Fruit fly (Drosophila melanogaster) whole organism, embryonic: ENCODE measurements around the gene ver.

Experiments used
- Atf6 ChIP-seq: fragments of 200-800 bp; sonication (Bioruptor generic); IDR thresholded peaks from 2 replicates; pipeline ENCODE4 v1.3.6; 2022; ENCODE audit warnings: missing biosample characterization, missing genetic modification characterization
- B-H2 ChIP-seq: fragments of 200-800 bp; sonication (Bioruptor generic); optimal IDR thresholded peaks from 2 replicates; lab custom pipeline; 2018; ENCODE audit warnings: missing biosample characterization, mild to moderate bottlenecking, missing genetic modification characterization
- CG14710 ChIP-seq: fragments of 200-800 bp; sonication (Bioruptor generic); optimal IDR thresholded peaks from 3 replicates; lab custom pipeline; 2019; ENCODE audit warnings: missing biosample characterization, mild to moderate bottlenecking, missing genetic modification characterization, moderate library complexity
- CG14860 ChIP-seq: fragments of 200-800 bp; sonication (Bioruptor generic); IDR thresholded peaks from 3 replicates; pipeline ENCODE4 v1.3.6; 2022; ENCODE audit warnings: missing biosample characterization, missing genetic modification characterization; ENCODE audit not compliant: partially characterized antibody
- CG16779 ChIP-seq: fragments of 200-800 bp; sonication (Bioruptor generic); IDR thresholded peaks from 2 replicates; pipeline ENCODE4 v1.3.6; 2022; ENCODE audit warnings: missing biosample characterization, missing genetic modification characterization
- CG17802 ChIP-seq: fragments of 200-800 bp; sonication (Bioruptor generic); optimal IDR thresholded peaks from 2 replicates; lab custom pipeline; 2018; ENCODE audit warnings: missing biosample characterization, mild to moderate bottlenecking, missing genetic modification characterization, moderate library complexity
- CG18619 ChIP-seq: fragments of 200-800 bp; sonication (Bioruptor generic); optimal IDR thresholded peaks from 3 replicates; lab custom pipeline; 2017; ENCODE audit warnings: missing biosample characterization, mild to moderate bottlenecking, missing genetic modification characterization
- CG2889 ChIP-seq: fragments of 200-800 bp; sonication (Bioruptor generic); IDR thresholded peaks from 3 replicates; pipeline ENCODE4 v1.3.6; 2022; ENCODE audit warnings: missing biosample characterization, missing genetic modification characterization
- CG31388 ChIP-seq: fragments of 200-800 bp; sonication (Bioruptor generic); optimal IDR thresholded peaks from 2 replicates; lab custom pipeline; 2016; ENCODE audit warnings: missing biosample characterization, missing genetic modification characterization
- CG34376 ChIP-seq: fragments of 200-800 bp; sonication (Bioruptor generic); optimal IDR thresholded peaks from 2 replicates; lab custom pipeline; 2018; ENCODE audit warnings: missing biosample characterization, mild to moderate bottlenecking, missing genetic modification characterization
- CG34422 ChIP-seq: fragments of 200-800 bp; sonication (Bioruptor generic); IDR thresholded peaks from 3 replicates; pipeline ENCODE4 v1.3.6; 2022; ENCODE audit warnings: missing biosample characterization, missing genetic modification characterization
- CG4820 ChIP-seq: fragments of 200-800 bp; sonication (Bioruptor generic); optimal IDR thresholded peaks from 3 replicates; lab custom pipeline; 2016; ENCODE audit warnings: missing biosample characterization, missing genetic modification characterization
- CG7839 ChIP-seq: fragments of 200-800 bp; sonication (Bioruptor generic); optimal IDR thresholded peaks from 3 replicates; lab custom pipeline; 2018; ENCODE audit warnings: missing biosample characterization, mild to moderate bottlenecking, missing genetic modification characterization, moderate library complexity
- CG8281 ChIP-seq: fragments of 200-800 bp; sonication (Bioruptor generic); optimal IDR thresholded peaks from 2 replicates; lab custom pipeline; 2018; ENCODE audit warnings: missing biosample characterization, mild to moderate bottlenecking, missing genetic modification characterization, moderate library complexity
- CG8290 ChIP-seq, 3 experiments: fragments of 200-800 bp; sonication (Bioruptor generic); optimal IDR thresholded peaks; 2 replicates each; lab custom pipeline; 2016 to 2019; ENCODE audit warnings: missing biosample characterization in 3 of 3, missing genetic modification characterization in 3 of 3, mild to moderate bottlenecking in 2 of 3, moderate library complexity in 1 of 3
- CG9437 ChIP-seq: fragments of 200-800 bp; sonication (Bioruptor generic); optimal IDR thresholded peaks from 2 replicates; lab custom pipeline; 2018; ENCODE audit warnings: missing biosample characterization, mild to moderate bottlenecking, missing genetic modification characterization
- CG9876 ChIP-seq: fragments of 200-800 bp; sonication (Bioruptor generic); optimal IDR thresholded peaks from 2 replicates; lab custom pipeline; 2016; ENCODE audit warnings: missing biosample characterization, missing genetic modification characterization
- D19A ChIP-seq: fragments of 200-800 bp; optimal IDR thresholded peaks from 3 replicates; lab custom pipeline; 2019; ENCODE audit warnings: missing biosample characterization, mild to moderate bottlenecking, missing genetic modification characterization, moderate library complexity
- D19B ChIP-seq: fragments of 200-800 bp; sonication (Bioruptor generic); optimal IDR thresholded peaks from 2 replicates; lab custom pipeline; 2017; ENCODE audit warnings: missing biosample characterization, mild to moderate bottlenecking, missing genetic modification characterization
- Dbx ChIP-seq: fragments of 200-800 bp; sonication (Bioruptor generic); IDR thresholded peaks from 3 replicates; pipeline ENCODE4 v1.3.6; 2022; ENCODE audit warnings: missing biosample characterization, missing genetic modification characterization
- Hey ChIP-seq: fragments of 200-800 bp; sonication (Bioruptor generic); optimal IDR thresholded peaks from 3 replicates; lab custom pipeline; 2018; ENCODE audit warnings: missing biosample characterization, mild to moderate bottlenecking, missing genetic modification characterization
- Hr51 ChIP-seq, 2 experiments: fragments of 200-800 bp; sonication (Bioruptor generic); optimal IDR thresholded peaks; 2 replicates in 1 of 2; 3 replicates in 1 of 2; lab custom pipeline; 2016 to 2018; ENCODE audit warnings: missing biosample characterization in 2 of 2, missing genetic modification characterization in 2 of 2, mild to moderate bottlenecking in 1 of 2, moderate library complexity in 1 of 2
- Hr78 ChIP-seq, 2 experiments: fragments of 200-800 bp in 1 of 2; fragments of >200 bp in 1 of 2; sonication (Bioruptor generic) in 1 of 2; optimal IDR thresholded peaks; 2 replicates each; lab custom pipeline; 2017 to 2019; ENCODE audit warnings: missing biosample characterization in 2 of 2, missing genetic modification characterization in 2 of 2, mild to moderate bottlenecking in 1 of 2, moderate library complexity in 1 of 2
- Max ChIP-seq: fragments of 200-800 bp; sonication (Bioruptor generic); optimal IDR thresholded peaks from 2 replicates; lab custom pipeline; 2016; ENCODE audit warnings: missing biosample characterization, mild to moderate bottlenecking, missing genetic modification characterization
- Opbp ChIP-seq: fragments of 200-800 bp; sonication (Bioruptor generic); IDR thresholded peaks from 3 replicates; pipeline ENCODE4 v1.3.6; 2022; ENCODE audit warnings: missing biosample characterization, missing genetic modification characterization; ENCODE audit not compliant: partially characterized antibody
- Sin3A ChIP-seq: fragments of >200 bp; optimal IDR thresholded peaks from 2 replicates; lab custom pipeline; 2018
- Sox100B ChIP-seq: fragments of 200-800 bp; sonication (Bioruptor generic); optimal IDR thresholded peaks from 3 replicates; lab custom pipeline; 2018; ENCODE audit warnings: missing biosample characterization, mild to moderate bottlenecking, missing genetic modification characterization
- Ssrp ChIP-seq: fragments of 200-800 bp; sonication (Bioruptor generic); optimal IDR thresholded peaks from 2 replicates; lab custom pipeline; 2018; ENCODE audit warnings: missing biosample characterization, mild to moderate bottlenecking, missing genetic modification characterization, moderate library complexity
- TFAM ChIP-seq: fragments of 200-800 bp; sonication (Bioruptor generic); optimal IDR thresholded peaks from 2 replicates; lab custom pipeline; 2017; ENCODE audit warnings: missing biosample characterization, missing genetic modification characterization, inconsistent platforms
- Usf ChIP-seq: fragments of 200-800 bp; sonication (Bioruptor generic); optimal IDR thresholded peaks from 2 replicates; lab custom pipeline; 2017; ENCODE audit warnings: missing genotype, missing biosample characterization, missing genetic modification characterization
- Xrp1 ChIP-seq: fragments of 200-800 bp; sonication (Bioruptor generic); IDR thresholded peaks from 2 replicates; pipeline ENCODE4 v1.3.6; 2022; ENCODE audit warnings: missing biosample characterization, missing genetic modification characterization
- ash1 ChIP-seq: fragments of 200-800 bp; sonication (Bioruptor generic); optimal IDR thresholded peaks from 2 replicates; lab custom pipeline; 2018; ENCODE audit warnings: missing biosample characterization, mild to moderate bottlenecking, missing genetic modification characterization
- ato ChIP-seq: fragments of 200-800 bp; sonication (Bioruptor generic); IDR thresholded peaks from 2 replicates; pipeline ENCODE4 v1.3.6; 2022; ENCODE audit warnings: missing biosample characterization, missing genetic modification characterization; ENCODE audit not compliant: partially characterized antibody
- bcd ChIP-seq: fragments of 200-800 bp; sonication (Bioruptor generic); optimal IDR thresholded peaks from 2 replicates; lab custom pipeline; 2017; ENCODE audit warnings: missing biosample characterization, mild to moderate bottlenecking, missing genetic modification characterization
- chif ChIP-seq, 2 experiments: fragments of 200-800 bp; sonication (Bioruptor generic); optimal IDR thresholded peaks; 3 replicates each; lab custom pipeline; 2016; ENCODE audit warnings: missing biosample characterization in 2 of 2, missing genetic modification characterization in 2 of 2
- danr ChIP-seq: fragments of 200-800 bp; sonication (Bioruptor generic); IDR thresholded peaks from 2 replicates; pipeline ENCODE4 v1.3.6; 2022; ENCODE audit warnings: missing biosample characterization, missing genetic modification characterization
- dati ChIP-seq: fragments of 200-800 bp; sonication (Bioruptor generic); IDR thresholded peaks from 2 replicates; pipeline ENCODE4 v1.3.6; 2022; ENCODE audit warnings: missing biosample characterization, missing genetic modification characterization
- dmrt11E ChIP-seq: fragments of 200-800 bp; sonication (Bioruptor generic); optimal IDR thresholded peaks from 3 replicates; lab custom pipeline; 2018; ENCODE audit warnings: missing biosample characterization, mild to moderate bottlenecking, missing genetic modification characterization, moderate library complexity
- eve ChIP-seq, 2 experiments: fragments of >200 bp; optimal IDR thresholded peaks; 2 replicates each; lab custom pipeline; 2017; ENCODE audit warnings: missing biosample characterization in 2 of 2, missing genetic modification characterization in 2 of 2
- fd64A ChIP-seq: fragments of 200-800 bp; sonication (Bioruptor generic); optimal IDR thresholded peaks from 3 replicates; lab custom pipeline; 2018; ENCODE audit warnings: missing biosample characterization, mild to moderate bottlenecking, missing genetic modification characterization
- klu ChIP-seq: fragments of 200-800 bp; sonication (Bioruptor generic); IDR thresholded peaks from 2 replicates; pipeline ENCODE4 v1.3.6; 2022; ENCODE audit warnings: missing biosample characterization, missing genetic modification characterization
- lilli ChIP-seq: fragments of 200-800 bp; sonication (Bioruptor generic); optimal IDR thresholded peaks from 3 replicates; lab custom pipeline; 2016; ENCODE audit warnings: missing biosample characterization, missing genetic modification characterization
- p53 ChIP-seq: fragments of 200-800 bp; sonication (Bioruptor generic); optimal IDR thresholded peaks from 2 replicates; lab custom pipeline; 2016; ENCODE audit warnings: missing biosample characterization, missing genetic modification characterization
- ro ChIP-seq: fragments of 200-800 bp; sonication (Bioruptor generic); IDR thresholded peaks from 2 replicates; pipeline ENCODE4 v1.3.6; 2022; ENCODE audit warnings: missing biosample characterization, missing genetic modification characterization
- sisA ChIP-seq: fragments of 200-800 bp; sonication (Bioruptor generic); IDR thresholded peaks from 2 replicates; pipeline ENCODE4 v1.3.6; 2022; ENCODE audit warnings: missing biosample characterization, missing genetic modification characterization
- sqz ChIP-seq: fragments of 200-800 bp; sonication (Bioruptor generic); optimal IDR thresholded peaks from 3 replicates; lab custom pipeline; 2018; ENCODE audit warnings: missing biosample characterization, mild to moderate bottlenecking, missing genetic modification characterization
- tgo ChIP-seq: fragments of 200-800 bp; sonication (Bioruptor generic); IDR thresholded peaks from 3 replicates; pipeline ENCODE4 v1.3.6; 2022; ENCODE audit warnings: missing biosample characterization, missing genetic modification characterization
- vfl ChIP-seq: fragments of 200-800 bp; sonication (Bioruptor generic); optimal IDR thresholded peaks from 2 replicates; lab custom pipeline; 2016; ENCODE audit warnings: missing biosample characterization, missing genetic modification characterization
- wek ChIP-seq: fragments of 200-800 bp; sonication (Bioruptor generic); optimal IDR thresholded peaks from 3 replicates; lab custom pipeline; 2018; ENCODE audit warnings: missing biosample characterization, mild to moderate bottlenecking, missing genetic modification characterization, moderate library complexity
- zfh1 ChIP-seq: fragments of 200-800 bp; sonication (Bioruptor generic); IDR thresholded peaks from 3 replicates; pipeline ENCODE4 v1.3.6; 2022; ENCODE audit warnings: missing biosample characterization, missing genetic modification characterization

Gene ver

DNA sequence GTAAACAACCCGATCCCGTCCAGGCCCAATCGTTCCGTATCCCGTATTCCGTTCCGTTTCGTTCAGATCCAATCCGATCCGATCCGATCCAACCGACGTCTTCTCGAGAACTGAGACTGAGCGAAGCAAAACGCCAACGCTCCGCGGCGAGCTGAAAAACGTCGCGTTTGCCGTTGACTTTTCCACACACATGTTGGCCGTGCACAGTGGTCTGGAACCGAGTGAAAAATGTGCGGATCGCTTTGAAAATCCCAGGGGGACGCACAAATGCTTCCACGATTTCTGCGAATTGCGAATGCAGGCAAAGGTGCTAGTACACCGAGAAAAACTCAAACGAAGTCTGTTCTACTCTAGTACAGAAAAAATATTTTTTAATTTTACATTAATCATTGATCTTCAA, 38.8 kb upstream of the ver start, which contains the start of gene CG10663 (continued):
- peak in 1 of 2 experiments; percentile 13 for TF ChIP-seq chif (GFP tag; optimal IDR thresholded peaks at IDR 0.05; lab: Kevin White, UChicago)
- no peak for TF ChIP-seq wek (GFP tag; lab: Kevin White, UChicago)
- no peak for TF ChIP-seq p53
- TF ChIP-seq CG31388, result no peak
- peak; percentile 10 for TF ChIP-seq Max (GFP tag; lab: Kevin White, UChicago)
- no peak for TF ChIP-seq CG8290 (GFP tag; optimal IDR thresholded peaks at IDR 0.05; lab: Kevin White, UChicago)
- TF ChIP-seq CG8290 (tag; optimal IDR thresholded peaks at IDR 0.05; lab: Kevin White, UChicago), result peak in 1 of 2 experiments; percentile 54
- TF ChIP-seq Sin3A, result no peak
- no peak for TF ChIP-seq CG16779 (GFP tag; lab: Robert Waterston, UW)
- no peak for TF ChIP-seq CG14710
- TF ChIP-seq eve (GFP tag; optimal IDR thresholded peaks at IDR 0.05; lab: Kevin White, UChicago), result no peak
- no peak for TF ChIP-seq CG8281
- TF ChIP-seq CG14860 (GFP tag; lab: Robert Waterston, UW), result peak; percentile 45; the same call in 2 of the 3 replicates
- 0 out of 2 replicates have a peak, but pooled peaks have one; percentile 5 for TF ChIP-seq sisA
- TF ChIP-seq ro (GFP tag; lab: Robert Waterston, UW), result no peak
- no peak for TF ChIP-seq Ssrp (tag; lab: Kevin White, UChicago)
- no peak for TF ChIP-seq vfl (GFP tag; lab: Kevin White, UChicago)
- 0 out of 2 replicates have a peak, but pooled peaks have one; percentile 27 for TF ChIP-seq Atf6
- no peak for TF ChIP-seq sqz
- TF ChIP-seq CG2889, result no peak
- TF ChIP-seq tgo, result no peak; the same call in 2 of the 3 replicates
- no peak for TF ChIP-seq D19A
- no peak for TF ChIP-seq CG34376 (GFP tag; lab: Kevin White, UChicago)
- TF ChIP-seq TFAM (GFP tag; lab: Kevin White, UChicago), result no peak
- TF ChIP-seq Hr78 (GFP tag; optimal IDR thresholded peaks at IDR 0.05; lab: Kevin White, UChicago), result no peak
- no peak for TF ChIP-seq Usf (GFP tag; lab: Kevin White, UChicago)
- no peak for TF ChIP-seq klu (GFP tag; lab: Robert Waterston, UW)
- TF ChIP-seq bcd (GFP tag; lab: Kevin White, UChicago), result no peak
- no peak for TF ChIP-seq Sox100B (GFP tag; lab: Kevin White, UChicago)
- TF ChIP-seq Hr51 (GFP tag; optimal IDR thresholded peaks at IDR 0.05; lab: Kevin White, UChicago), result no peak
- no peak for TF ChIP-seq D19B (GFP tag; lab: Kevin White, UChicago)
- TF ChIP-seq CG34422 (GFP tag; lab: Robert Waterston, UW), result no peak
- no peak for TF ChIP-seq dmrt11E (tag; lab: Kevin White, UChicago)
- TF ChIP-seq CG7839 (tag; lab: Kevin White, UChicago), result peak; percentile 4
- no peak for TF ChIP-seq dati
- 0 out of 3 replicates have a peak, but pooled peaks have one; percentile 24 for TF ChIP-seq Opbp (GFP tag; lab: Robert Waterston, UW)
- peak; percentile 45 for TF ChIP-seq ato
- TF ChIP-seq lilli (GFP tag; lab: Kevin White, UChicago), result peak; percentile 5
- no peak for TF ChIP-seq danr (GFP tag; lab: Robert Waterston, UW)
- TF ChIP-seq CG9437 (GFP tag; lab: Kevin White, UChicago), result peak; percentile 34
- TF ChIP-seq CG18619, result no peak
- TF ChIP-seq B-H2 (GFP tag; lab: Kevin White, UChicago), result no peak
- 0 out of 2 replicates have a peak, but pooled peaks have one; percentile 22 for TF ChIP-seq Xrp1
- TF ChIP-seq Dbx (GFP tag; lab: Robert Waterston, UW), result no peak
- no peak for TF ChIP-seq ash1 (GFP tag; lab: Kevin White, UChicago)
- no peak for TF ChIP-seq fd64A (GFP tag; lab: Kevin White, UChicago)
- no peak for TF ChIP-seq zfh1 (GFP tag; lab: Robert Waterston, UW)
- no peak for TF ChIP-seq CG17802
- no peak for TF ChIP-seq CG9876 (GFP tag; lab: Kevin White, UChicago)
- no peak for TF ChIP-seq Hey
- TF ChIP-seq CG4820 (GFP tag; lab: Kevin White, UChicago), result no peak
